ENCODE assay signal across 5 fruit fly cellular contexts in genomic region chr3R:10083077-10083476, dm6.
TF ChIP-seq lines count a peak whose summit lies in the region.

No protein-coding gene starts in this region.

- no peak for TF ChIP-seq CTCF in whole organism, embryonic (GFP tag; optimal IDR thresholded peaks at IDR 0.05; lab: Kevin White, UChicago)

TF ChIP-seq in whole organism, adult, 20 proteins besides CTCF, POLR2A, EP300 and RAD21 (continues in another document):
- no peak for TF ChIP-seq bab1 (GFP tag; optimal IDR thresholded peaks at IDR 0.05; lab: Kevin White, UChicago)
- no peak for TF ChIP-seq CG1620 (GFP tag; optimal IDR thresholded peaks at IDR 0.05; lab: Kevin White, UChicago)
- peak; percentile 39 for TF ChIP-seq Hr96 (GFP tag; optimal IDR thresholded peaks at IDR 0.05; lab: Kevin White, UChicago)
- TF ChIP-seq CG14711 (tag; optimal IDR thresholded peaks at IDR 0.05; lab: Kevin White, UChicago), result peak; percentile 68
- peak; percentile 69 for TF ChIP-seq CG33017 (tag; optimal IDR thresholded peaks at IDR 0.05; lab: Kevin White, UChicago)
- no peak for TF ChIP-seq tj (GFP tag; optimal IDR thresholded peaks at IDR 0.05; lab: Kevin White, UChicago)
- no peak for TF ChIP-seq cnc (optimal IDR thresholded peaks at IDR 0.05; lab: Kevin White, UChicago)
- no peak for TF ChIP-seq kay (GFP tag; lab: Kevin White, UChicago; ENCODE audit: borderline replicate concordance)
- peak; percentile 39 for TF ChIP-seq cic (GFP tag; optimal IDR thresholded peaks at IDR 0.05; lab: Kevin White, UChicago)
- TF ChIP-seq CG7101 (tag; optimal IDR thresholded peaks at IDR 0.05; lab: Kevin White, UChicago), result peak; percentile 67
- TF ChIP-seq Crg-1 (GFP tag; optimal IDR thresholded peaks at IDR 0.05; lab: Kevin White, UChicago), result no peak
- no peak for TF ChIP-seq CG5204 (GFP tag; optimal IDR thresholded peaks at IDR 0.05; lab: Kevin White, UChicago)
- TF ChIP-seq Mnt (GFP tag; optimal IDR thresholded peaks at IDR 0.05; lab: Kevin White, UChicago), result peak; percentile 64
- TF ChIP-seq CG11617 (GFP tag; optimal IDR thresholded peaks at IDR 0.05; lab: Kevin White, UChicago), result no peak
- TF ChIP-seq Clk (GFP tag; optimal IDR thresholded peaks at IDR 0.05; lab: Kevin White, UChicago), result no peak
- no peak for TF ChIP-seq toe (GFP tag; optimal IDR thresholded peaks at IDR 0.05; lab: Kevin White, UChicago)
- TF ChIP-seq pad (GFP tag; optimal IDR thresholded peaks at IDR 0.05; lab: Kevin White, UChicago), result no peak
- TF ChIP-seq ovo (GFP tag; optimal IDR thresholded peaks at IDR 0.05; lab: Kevin White, UChicago), result no peak
- no peak for TF ChIP-seq CG7045 (GFP tag; optimal IDR thresholded peaks at IDR 0.05; lab: Kevin White, UChicago)

TF ChIP-seq in whole organism, embryonic, 481 proteins besides CTCF, POLR2A, EP300 and RAD21:
- TF ChIP-seq CG14860 (GFP tag; IDR thresholded peaks at IDR 0.05; lab: Robert Waterston, UW; ENCODE audit: partially characterized antibody) (no peak), Trl (optimal IDR thresholded peaks at IDR 0.05; lab: Kevin White, UChicago) (peak in 1 of 2 experiments; percentile 14), Trl (GFP tag; optimal IDR thresholded peaks at IDR 0.05; lab: Kevin White, UChicago) (no peak), Deaf1 (tag; optimal IDR thresholded peaks at IDR 0.05; lab: Kevin White, UChicago) (peak; percentile 84), croc (GFP tag; conservative IDR thresholded peaks at IDR 0.05; lab: Robert Waterston, UW) (0 out of 3 replicates have a peak, but pooled peaks have one; percentile 1)

TF ChIP-seq in whole organism, prepupa, 60 proteins besides CTCF, POLR2A, EP300 and RAD21:
- TF ChIP-seq CG31627 (GFP tag; optimal IDR thresholded peaks at IDR 0.05; lab: Kevin White, UChicago), result no peak
- TF ChIP-seq Eip78C (GFP tag; lab: Kevin White, UChicago), result peak; percentile 56
- peak; percentile 37 for TF ChIP-seq vri (GFP tag; optimal IDR thresholded peaks at IDR 0.05; lab: Kevin White, UChicago)

TF ChIP-seq in whole organism, pupa, 21 proteins besides CTCF, POLR2A, EP300 and RAD21:
- TF ChIP-seq CG17806 (tag; optimal IDR thresholded peaks at IDR 0.05; lab: Kevin White, UChicago), result no peak
- no peak for TF ChIP-seq D1 (tag; optimal IDR thresholded peaks at IDR 0.05; lab: Kevin White, UChicago)
- TF ChIP-seq CG4496 (GFP tag; IDR thresholded peaks at IDR 0.05; lab: Robert Waterston, UW), result peak; percentile 30; the same call in 1 of the 3 replicates

TF ChIP-seq in whole organism, wandering third instar larva, 38 proteins besides CTCF, POLR2A, EP300 and RAD21:
- no peak for TF ChIP-seq br (GFP tag; optimal IDR thresholded peaks at IDR 0.05; lab: Kevin White, UChicago)
- peak; percentile 63 for TF ChIP-seq Vsx2 (GFP tag; optimal IDR thresholded peaks at IDR 0.05; lab: Kevin White, UChicago; ENCODE audit: partially characterized antibody)
- TF ChIP-seq usp (GFP tag; optimal IDR thresholded peaks at IDR 0.05; lab: Kevin White, UChicago), result no peak
- TF ChIP-seq Dif (GFP tag; optimal IDR thresholded peaks at IDR 0.05; lab: Kevin White, UChicago; ENCODE audit: partially characterized antibody), result peak; percentile 11
- no peak for TF ChIP-seq Mio (GFP tag; optimal IDR thresholded peaks at IDR 0.05; lab: Kevin White, UChicago)
- TF ChIP-seq Hr83 (GFP tag; optimal IDR thresholded peaks at IDR 0.05; lab: Kevin White, UChicago; ENCODE audit: poor library complexity, severe bottlenecking), result no peak
- no peak for TF ChIP-seq sv (GFP tag; optimal IDR thresholded peaks at IDR 0.05; lab: Kevin White, UChicago)
- no peak for TF ChIP-seq Dfd (GFP tag; optimal IDR thresholded peaks at IDR 0.05; lab: Kevin White, UChicago)
- no peak for TF ChIP-seq Abd-B (GFP tag; optimal IDR thresholded peaks at IDR 0.05; lab: Kevin White, UChicago)
TF ChIP-seq in whole organism, wandering third instar larva: peak in this region for 2.
